Worm (Caenorhabditis elegans) whole organism, early embryonic: Measurements from ENCODE around the gene ZK1236.9.

Experiments used
- ama-1 ChIP-seq: fragments of 150-350 bp; optimal IDR thresholded peaks from 2 replicates; lab custom pipeline; 2014
- hmg-4 ChIP-seq: fragments of 200-800 bp; sonication (Bioruptor generic); optimal IDR thresholded peaks from 2 replicates; lab custom pipeline; 2018; ENCODE audit warnings: mild to moderate bottlenecking, missing genetic modification characterization, missing compliant biosample characterization
- scrt-1 ChIP-seq: fragments of 200-800 bp; sonication (Bioruptor generic); IDR thresholded peaks from 2 replicates; pipeline ENCODE4 v1.3.6; 2022; ENCODE audit warnings: missing genetic modification characterization, missing compliant biosample characterization

ce11 chrIII:8405449-8405962 is 29.5 kb downstream of the ZK1236.9 start, which contains the start of the genes ubxn-4 and cyy-1:
- TF ChIP-seq ama-1 (no peak), scrt-1 (no peak), hmg-4 (GFP tag; lab: Kevin White, UChicago) (no peak)
